Fruit fly (Drosophila melanogaster): ENCODE results near the gene CG1394.

Gene CG1394

DNA sequence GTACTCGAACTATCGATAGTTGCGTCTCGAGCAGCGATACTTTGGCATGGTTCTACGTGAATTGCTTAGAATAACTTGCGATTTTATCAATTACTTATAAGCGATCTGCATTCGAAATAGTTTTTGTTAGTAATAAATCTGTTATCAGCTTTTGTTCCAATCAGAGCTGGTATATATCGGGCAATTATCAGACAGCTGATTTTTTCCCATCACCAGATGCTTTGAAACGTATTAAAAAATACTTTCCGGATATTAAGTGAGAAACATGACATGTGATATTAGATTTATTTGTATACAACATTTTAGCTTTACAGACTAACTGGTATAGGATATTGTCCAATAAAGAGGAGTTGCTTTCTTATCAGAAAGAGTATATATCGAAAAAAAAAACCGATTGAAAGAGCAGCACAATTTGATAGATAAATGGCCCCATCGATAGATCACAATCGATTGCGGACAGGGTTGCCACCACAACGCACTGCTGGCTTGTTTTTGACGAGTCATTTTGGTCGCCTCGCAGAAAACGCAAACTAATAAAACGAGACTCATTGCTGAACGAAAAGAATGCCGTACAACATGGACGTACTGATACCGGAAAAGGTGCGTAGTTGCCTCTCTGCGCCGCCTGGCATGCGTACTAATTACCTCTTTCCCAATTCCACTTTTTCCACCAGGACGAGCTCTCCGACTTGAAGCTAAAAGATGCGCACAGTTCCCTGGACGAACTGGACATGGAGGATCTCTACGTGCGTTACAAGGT lies 45.5 kb downstream of the CG1394 start, which contains the start of gene Rpt3 (continued):
- TF ChIP-seq trh (GFP tag; optimal IDR thresholded peaks at IDR 0.05) (no peak), CG9215 (GFP tag; IDR thresholded peaks at IDR 0.05) (no peak), CG32532 (GFP tag; IDR thresholded peaks at IDR 0.05) (0 out of 2 replicates have a peak, but pooled peaks have one; percentile 8), sens (GFP tag) (peak; percentile 83), Deaf1 (tag; optimal IDR thresholded peaks at IDR 0.05) (no peak), Xbp1 (GFP tag; optimal IDR thresholded peaks at IDR 0.05) (no peak), CG8281 (tag; optimal IDR thresholded peaks at IDR 0.05) (no peak), D19B (GFP tag; optimal IDR thresholded peaks at IDR 0.05) (no peak), tio (GFP tag; optimal IDR thresholded peaks at IDR 0.05) (no peak), gsb-n (tag; optimal IDR thresholded peaks at IDR 0.05) (no peak), run (tag; optimal IDR thresholded peaks at IDR 0.05) (no peak), BtbVII (GFP tag; optimal IDR thresholded peaks at IDR 0.05) (no peak), zf30C (GFP tag; optimal IDR thresholded peaks at IDR 0.05) (no peak)

DNA sequence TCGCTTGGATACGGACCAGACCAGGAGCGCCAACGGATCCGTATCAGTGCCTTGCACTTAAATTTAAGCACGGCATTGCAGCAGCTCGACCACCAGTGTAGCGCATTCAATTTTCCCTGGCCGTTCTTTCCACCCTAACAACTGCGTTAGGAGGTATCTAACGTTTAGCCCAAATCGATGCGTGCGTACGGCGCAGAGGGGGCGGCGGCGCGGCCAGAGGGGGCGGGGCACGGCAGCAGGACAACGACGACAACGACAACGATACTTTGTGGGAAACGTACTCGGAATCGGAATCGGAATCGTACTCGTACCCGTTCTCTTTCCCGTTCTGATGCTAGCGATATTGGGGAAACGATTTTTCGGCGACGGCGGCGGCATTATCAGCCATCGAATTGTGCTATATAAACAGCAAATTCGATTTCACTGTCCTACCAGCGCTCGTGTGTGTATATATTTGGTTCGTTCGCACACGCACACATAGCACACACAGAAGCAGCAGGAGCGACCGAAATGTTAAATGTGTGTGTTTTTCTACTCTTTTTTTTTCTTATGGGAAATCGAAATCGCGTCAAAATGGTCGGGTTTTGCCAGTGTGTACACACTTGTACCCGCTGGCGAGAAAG lies 46.2 kb downstream of the CG1394 start, which contains the start of gene CG11122:
Gene CG11122 (minus strand): TSS at position 601 of the 623 bp plus-strand sequence.
- TF ChIP-seq phol (tag; optimal IDR thresholded peaks at IDR 0.05) = peak; percentile 58
- peak; percentile 39; the same call in 1 of the 2 replicates for TF ChIP-seq CG10321 (GFP tag; IDR thresholded peaks at IDR 0.05)
- TF ChIP-seq nom (GFP tag; optimal IDR thresholded peaks at IDR 0.05) = peak; percentile 50
- no peak for TF ChIP-seq pzg (GFP tag; optimal IDR thresholded peaks at IDR 0.05)
- TF ChIP-seq crol (GFP tag; IDR thresholded peaks at IDR 0.05) = peak; percentile 91
- peak; percentile 49 for TF ChIP-seq MESR4 (GFP tag; optimal IDR thresholded peaks at IDR 0.05)
- TF ChIP-seq Elba2 (GFP tag; optimal IDR thresholded peaks at IDR 0.05) = peak; percentile 84
- peak; percentile 25 for TF ChIP-seq bbx (GFP tag; IDR thresholded peaks at IDR 0.05; ENCODE audit: partially characterized antibody)
- no peak for TF ChIP-seq CG10431 (GFP tag; optimal IDR thresholded peaks at IDR 0.05)
- TF ChIP-seq Adf1 (GFP tag; IDR thresholded peaks at IDR 0.05) = peak; percentile 10; the same call in 1 of the 2 replicates
- peak; percentile 74 for TF ChIP-seq Bgb (GFP tag; IDR thresholded peaks at IDR 0.05; ENCODE audit: partially characterized antibody)
- peak; percentile 66 for TF ChIP-seq cg (GFP tag; optimal IDR thresholded peaks at IDR 0.05)
- peak; percentile 87 for TF ChIP-seq onecut (GFP tag; IDR thresholded peaks at IDR 0.05)
- no peak for TF ChIP-seq wek (GFP tag; optimal IDR thresholded peaks at IDR 0.05)
- TF ChIP-seq Xrp1 (GFP tag; IDR thresholded peaks at IDR 0.05) = no peak
- peak; percentile 69 for TF ChIP-seq Dref (GFP tag; IDR thresholded peaks at IDR 0.05)
- TF ChIP-seq Deaf1 (tag; optimal IDR thresholded peaks at IDR 0.05) = peak; percentile 64
- no peak for TF ChIP-seq CG13775 (GFP tag; optimal IDR thresholded peaks at IDR 0.05)
- 0 out of 2 replicates have a peak, but pooled peaks have one; percentile 26 for TF ChIP-seq MBD-R2 (GFP tag; IDR thresholded peaks at IDR 0.05)

DNA sequence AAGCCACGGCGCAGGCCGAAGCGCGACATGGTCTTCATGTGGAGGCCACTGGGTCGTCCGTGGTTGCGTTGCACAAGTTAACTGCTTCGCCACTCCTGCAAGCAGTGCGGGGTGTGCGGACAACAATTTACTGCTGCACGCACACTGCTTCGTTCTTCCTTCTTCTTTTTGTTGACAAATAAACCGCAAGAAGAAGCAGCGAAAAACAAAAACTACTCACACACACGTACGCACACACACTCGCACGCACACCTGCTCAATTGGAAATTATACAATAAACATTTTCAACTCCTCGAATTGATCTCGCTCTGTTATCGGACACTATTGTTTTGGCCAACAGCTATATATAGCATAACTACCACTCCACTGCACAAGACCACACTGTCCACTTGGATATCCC lies 46.9 kb downstream of the CG1394 start:
- no peak for TF ChIP-seq ranshi (GFP tag; IDR thresholded peaks at IDR 0.05)
- peak; percentile 45 for TF ChIP-seq CG18011 (GFP tag; optimal IDR thresholded peaks at IDR 0.05)
- TF ChIP-seq CG31365 (tag; optimal IDR thresholded peaks at IDR 0.05) = peak; percentile 97
- peak; percentile 28 for TF ChIP-seq CG8924 (tag; optimal IDR thresholded peaks at IDR 0.05)
- TF ChIP-seq CG9609 (GFP tag; optimal IDR thresholded peaks at IDR 0.05) = no peak
- TF ChIP-seq Pdp1 (GFP tag; optimal IDR thresholded peaks at IDR 0.05) = peak in 1 of 2 experiments; percentile 76
- TF ChIP-seq Med (GFP tag) = peak; percentile 42
- peak in 1 of 2 experiments; percentile 76 for TF ChIP-seq insv (GFP tag; optimal IDR thresholded peaks at IDR 0.05)
- TF ChIP-seq Sox100B (GFP tag; optimal IDR thresholded peaks at IDR 0.05) = no peak
- TF ChIP-seq chinmo (GFP tag; IDR thresholded peaks at IDR 0.05; ENCODE audit: partially characterized antibody) = 0 out of 4 replicates have a peak, but pooled peaks have one; percentile 6
- TF ChIP-seq Elba2 (GFP tag; optimal IDR thresholded peaks at IDR 0.05) = peak; percentile 90
- peak; percentile 60 for TF ChIP-seq cg (GFP tag; optimal IDR thresholded peaks at IDR 0.05)
- TF ChIP-seq CG15479 (GFP tag; optimal IDR thresholded peaks at IDR 0.05) = peak; percentile 50
- TF ChIP-seq Dfd (GFP tag; optimal IDR thresholded peaks at IDR 0.05) = peak in 1 of 2 experiments; percentile 9
